Fruit fly (Drosophila melanogaster) whole organism, pupa: ENCODE measurements around the gene arg.

Source experiments
- CG10348 ChIP-seq: fragments of 200-800 bp; sonication (Bioruptor generic); IDR thresholded peaks from 2 replicates; pipeline ENCODE4 v1.3.6; 2022; ENCODE audit warnings: missing biosample characterization, missing genetic modification characterization
- CG12605 ChIP-seq: fragments of 200-800 bp; sonication (Bioruptor generic); IDR thresholded peaks from 2 replicates; pipeline ENCODE4 v1.3.6; 2022; ENCODE audit warnings: missing biosample characterization, missing genetic modification characterization
- CG13204 ChIP-seq: fragments of 200-800 bp; sonication (Bioruptor generic); optimal IDR thresholded peaks from 2 replicates; lab custom pipeline; 2018; ENCODE audit warnings: missing biosample characterization, mild to moderate bottlenecking, missing genetic modification characterization, moderate library complexity
- CG14655 ChIP-seq: fragments of 200-800 bp; sonication (Bioruptor generic); optimal IDR thresholded peaks from 3 replicates; lab custom pipeline; 2017; ENCODE audit warnings: mild to moderate bottlenecking, missing biosample characterization, missing genetic modification reagents, missing genetic modification characterization
- CG15710 ChIP-seq: fragments of 200-800 bp; sonication (Bioruptor generic); optimal IDR thresholded peaks from 2 replicates; lab custom pipeline; 2018; ENCODE audit warnings: missing biosample characterization, mild to moderate bottlenecking, missing genetic modification characterization, moderate library complexity
- CG17806 ChIP-seq: fragments of 200-800 bp; sonication (Bioruptor generic); optimal IDR thresholded peaks from 2 replicates; lab custom pipeline; 2018; ENCODE audit warnings: missing biosample characterization, mild to moderate bottlenecking, missing genetic modification characterization, moderate library complexity
- CG32121 ChIP-seq: fragments of 200-800 bp; sonication (Bioruptor generic); IDR thresholded peaks from 2 replicates; pipeline ENCODE4 v1.3.6; 2022; ENCODE audit warnings: missing biosample characterization, missing genetic modification characterization
- CG34367 ChIP-seq: fragments of 200-800 bp; sonication (Bioruptor generic); optimal IDR thresholded peaks from 2 replicates; lab custom pipeline; 2018; ENCODE audit warnings: missing biosample characterization, mild to moderate bottlenecking, missing genetic modification characterization
- CG4496 ChIP-seq: fragments of 200-800 bp; sonication (Bioruptor generic); IDR thresholded peaks from 3 replicates; pipeline ENCODE4 v1.3.6; 2022; ENCODE audit warnings: missing biosample characterization, missing genetic modification characterization
- CG8159 ChIP-seq: fragments of 200-800 bp; sonication (Bioruptor generic); optimal IDR thresholded peaks from 3 replicates; lab custom pipeline; 2018; ENCODE audit warnings: missing biosample characterization, mild to moderate bottlenecking, missing genetic modification characterization, moderate library complexity
- CG8301 ChIP-seq: fragments of 200-800 bp; sonication (Bioruptor generic); optimal IDR thresholded peaks from 2 replicates; lab custom pipeline; 2018; ENCODE audit warnings: missing biosample characterization, mild to moderate bottlenecking, missing genetic modification characterization
- CG9948 ChIP-seq: fragments of 200-800 bp; sonication (Bioruptor generic); optimal IDR thresholded peaks from 2 replicates; lab custom pipeline; 2018; ENCODE audit warnings: missing biosample characterization, mild to moderate bottlenecking, missing genetic modification characterization, moderate library complexity
- D1 ChIP-seq: fragments of 200-800 bp; sonication (Bioruptor generic); optimal IDR thresholded peaks from 2 replicates; lab custom pipeline; 2018; ENCODE audit warnings: missing biosample characterization, mild to moderate bottlenecking, missing genetic modification characterization, moderate library complexity
- EcR ChIP-seq: fragments of 200-800 bp; sonication (Bioruptor generic); optimal IDR thresholded peaks from 3 replicates; lab custom pipeline; 2019; ENCODE audit warnings: missing biosample characterization, missing genetic modification characterization, mild to moderate bottlenecking, moderate library complexity, missing genetic modification reagents
- Ets98B ChIP-seq: fragments of 200-800 bp; sonication (Bioruptor generic); IDR thresholded peaks from 2 replicates; pipeline ENCODE4 v1.3.6; 2022; ENCODE audit warnings: missing biosample characterization, missing genetic modification characterization
- Pif1A ChIP-seq: fragments of 200-800 bp; sonication (Bioruptor generic); optimal IDR thresholded peaks from 3 replicates; lab custom pipeline; 2016; ENCODE audit warnings: missing biosample characterization, missing genetic modification characterization
- Pif1B ChIP-seq: fragments of 200-800 bp; sonication (Bioruptor generic); optimal IDR thresholded peaks from 3 replicates; lab custom pipeline; 2016; ENCODE audit warnings: missing biosample characterization, missing genetic modification characterization
- Snoo ChIP-seq: fragments of 200-800 bp; sonication (Bioruptor generic); optimal IDR thresholded peaks from 3 replicates; lab custom pipeline; 2017; ENCODE audit warnings: missing biosample characterization, mild to moderate bottlenecking, missing genetic modification characterization, inconsistent platforms
- fd96Ca ChIP-seq: fragments of 200-800 bp; sonication (Bioruptor generic); IDR thresholded peaks from 3 replicates; pipeline ENCODE4 v1.3.6; 2022; ENCODE audit warnings: missing biosample characterization, missing genetic modification characterization
- gl ChIP-seq: fragments of 200-800 bp; sonication (Bioruptor generic); optimal IDR thresholded peaks from 2 replicates; lab custom pipeline; 2018; ENCODE audit warnings: missing biosample characterization, mild to moderate bottlenecking, missing genetic modification characterization
- rn ChIP-seq: fragments of 200-800 bp; sonication (Bioruptor generic); IDR thresholded peaks from 2 replicates; pipeline ENCODE4 v1.3.6; 2022; ENCODE audit warnings: missing biosample characterization, missing genetic modification characterization

arg gene

DNA sequence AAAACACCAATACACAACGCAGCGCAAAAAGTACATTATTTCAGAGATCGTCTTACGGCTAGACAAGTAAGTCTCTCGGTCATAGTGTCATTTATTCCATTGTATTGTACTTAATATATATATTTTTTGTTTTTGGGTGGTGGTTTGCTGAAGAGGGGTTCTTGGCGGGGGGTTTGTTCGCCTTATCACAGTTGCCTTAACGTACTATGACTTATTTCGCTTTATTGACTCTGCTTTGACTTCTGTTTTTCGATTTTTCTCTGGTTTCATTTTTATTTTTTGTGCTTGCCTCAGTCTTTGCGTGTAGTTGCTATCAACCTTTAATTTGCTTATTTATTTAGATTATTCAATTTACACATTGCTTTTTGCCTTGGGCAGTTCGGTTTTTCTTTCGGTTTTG is 1.3 kb downstream of the arg start:
- TF ChIP-seq Snoo (no peak), rn (GFP tag; lab: Robert Waterston, UW) (no peak), CG32121 (GFP tag; lab: Robert Waterston, UW) (no peak), CG4496 (GFP tag; lab: Robert Waterston, UW) (no peak), CG12605 (GFP tag; lab: Robert Waterston, UW) (no peak), CG15710 (tag; lab: Kevin White, UChicago) (no peak), CG8159 (tag; lab: Kevin White, UChicago) (no peak), Pif1A (no peak), EcR (GFP tag; lab: Kevin White, UChicago) (no peak), CG10348 (GFP tag; lab: Robert Waterston, UW) (no peak), CG8301 (no peak)

DNA sequence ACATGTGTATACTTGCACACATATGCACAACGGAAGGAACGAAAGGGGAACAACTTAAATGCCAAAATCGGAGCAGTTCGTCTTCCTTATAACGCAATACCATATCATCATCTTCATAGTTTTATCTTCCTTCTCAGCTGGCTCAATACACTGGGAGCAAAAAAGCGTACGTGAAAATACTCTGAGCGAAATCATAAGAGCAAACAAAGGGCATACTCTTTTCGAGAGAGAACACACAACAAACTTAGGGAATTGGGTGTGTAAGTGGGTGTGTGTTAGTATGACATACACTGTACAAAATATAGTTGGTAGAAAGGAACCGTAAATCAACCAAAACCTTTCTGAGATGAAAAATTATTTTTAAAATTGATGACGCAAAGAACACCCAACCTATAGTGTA is 3.3 kb downstream of the arg start:
- TF ChIP-seq gl (no peak), CG32121 (GFP tag; lab: Robert Waterston, UW) (no peak), CG4496 (GFP tag; lab: Robert Waterston, UW) (no peak), EcR (GFP tag; lab: Kevin White, UChicago) (no peak), Pif1A (no peak), Snoo (no peak), CG12605 (GFP tag; lab: Robert Waterston, UW) (no peak), CG15710 (tag; lab: Kevin White, UChicago) (no peak), CG8159 (tag; lab: Kevin White, UChicago) (no peak), Ets98B (GFP tag; lab: Robert Waterston, UW) (no peak), CG34367 (tag; lab: Kevin White, UChicago) (no peak), CG13204 (GFP tag; lab: Kevin White, UChicago) (no peak), CG14655 (GFP tag; lab: Kevin White, UChicago) (no peak), CG10348 (GFP tag; lab: Robert Waterston, UW) (no peak), fd96Ca (GFP tag; lab: Robert Waterston, UW) (no peak)

- no peak for TF ChIP-seq CG34367 (tag; lab: Kevin White, UChicago)
- no peak for TF ChIP-seq CG10348 (GFP tag; lab: Robert Waterston, UW)
- no peak for TF ChIP-seq fd96Ca (GFP tag; lab: Robert Waterston, UW)
- TF ChIP-seq CG9948, result no peak
- no peak for TF ChIP-seq rn (GFP tag; lab: Robert Waterston, UW)
- TF ChIP-seq D1 (tag; lab: Kevin White, UChicago), result no peak
- no peak for TF ChIP-seq CG17806 (tag; lab: Kevin White, UChicago)
- no peak for TF ChIP-seq EcR (GFP tag; lab: Kevin White, UChicago)
- no peak for TF ChIP-seq CG32121 (GFP tag; lab: Robert Waterston, UW)
- TF ChIP-seq, all 21 proteins: peak for 0
These were observed 6.4 kb downstream of the arg start for dm6 chrX:515676-516075.

- no peak for TF ChIP-seq gl
- TF ChIP-seq CG14655 (GFP tag; lab: Kevin White, UChicago), result no peak
- no peak for TF ChIP-seq CG15710 (tag; lab: Kevin White, UChicago)
- TF ChIP-seq CG4496 (GFP tag; lab: Robert Waterston, UW), result no peak
- no peak for TF ChIP-seq CG13204 (GFP tag; lab: Kevin White, UChicago)
- TF ChIP-seq CG17806 (tag; lab: Kevin White, UChicago), result no peak
- TF ChIP-seq Pif1B (GFP tag; lab: Kevin White, UChicago), result no peak
- TF ChIP-seq CG32121 (GFP tag; lab: Robert Waterston, UW), result no peak
- no peak for TF ChIP-seq CG10348 (GFP tag; lab: Robert Waterston, UW)
- TF ChIP-seq rn (GFP tag; lab: Robert Waterston, UW), result no peak
These were observed 9.6 kb downstream of the arg start for dm6 chrX:518858-519257.

dm6 chrX:520215-520861 is 11.1 kb downstream of the arg start:
- peak; percentile 33 for TF ChIP-seq EcR (GFP tag; lab: Kevin White, UChicago)
- no peak for TF ChIP-seq Pif1B (GFP tag; lab: Kevin White, UChicago)

DNA sequence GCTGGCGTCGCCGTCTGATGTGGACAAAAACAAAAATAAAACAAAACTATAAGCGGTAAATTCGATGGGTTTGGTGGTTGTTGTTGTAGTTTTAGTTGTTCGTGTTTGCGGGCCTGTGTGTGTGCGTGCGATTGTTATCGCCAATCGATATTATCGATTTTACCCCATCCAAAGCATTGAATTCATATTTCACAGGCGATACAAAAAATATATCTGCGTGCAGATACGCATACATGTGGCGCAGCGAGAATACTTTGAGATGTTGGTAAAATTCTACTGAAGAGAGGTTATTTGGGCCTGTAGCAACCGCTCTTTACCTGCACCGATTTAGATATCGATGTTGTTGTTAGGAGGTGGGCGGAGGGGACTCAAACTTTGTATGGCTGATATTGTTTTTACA is 12.4 kb downstream of the arg start:
- TF ChIP-seq CG13204 (GFP tag; lab: Kevin White, UChicago) (no peak), Snoo (no peak), D1 (tag; lab: Kevin White, UChicago) (no peak), CG32121 (GFP tag; lab: Robert Waterston, UW) (no peak), CG15710 (tag; lab: Kevin White, UChicago) (no peak), EcR (GFP tag; lab: Kevin White, UChicago) (no peak), CG8301 (no peak), CG34367 (tag; lab: Kevin White, UChicago) (no peak), CG14655 (GFP tag; lab: Kevin White, UChicago) (no peak), rn (GFP tag; lab: Robert Waterston, UW) (no peak), CG17806 (tag; lab: Kevin White, UChicago) (no peak), CG8159 (tag; lab: Kevin White, UChicago) (no peak), fd96Ca (GFP tag; lab: Robert Waterston, UW) (no peak)
